Worm (Caenorhabditis elegans) whole organism, L1 larva: Measurements from ENCODE around the gene eif-3.L.

Experiments used
- C04F5.9 ChIP-seq: sonication (generic microtip); optimal IDR thresholded peaks from 2 replicates; lab custom pipeline; 2016; ENCODE audit warnings: missing genetic modification characterization, missing compliant biosample characterization
- C16A3.4 ChIP-seq: fragments of 150-350 bp; optimal IDR thresholded peaks from 2 replicates; lab custom pipeline; 2014; ENCODE audit warnings: missing biosample characterization, missing genetic modification characterization
- C34B4.2 ChIP-seq: sonication (generic microtip); optimal IDR thresholded peaks from 2 replicates; lab custom pipeline; 2017; ENCODE audit warnings: mild to moderate bottlenecking, missing genetic modification characterization, missing compliant biosample characterization
- aly-2 ChIP-seq: fragments of 150-350 bp; optimal IDR thresholded peaks from 2 replicates; lab custom pipeline; 2014; ENCODE audit warnings: missing biosample characterization, missing genetic modification characterization
- ama-1 ChIP-seq: fragments of 150-350 bp; optimal IDR thresholded peaks from 2 replicates; lab custom pipeline; 2014
- blmp-1 ChIP-seq: fragments of 150-350 bp; optimal IDR thresholded peaks from 2 replicates; lab custom pipeline; 2014; ENCODE audit warnings: missing biosample characterization, missing genetic modification characterization
- ceh-82 ChIP-seq, 3 experiments: fragments of 150-350 bp in 1 of 3; sonication (generic microtip) in 2 of 3; optimal IDR thresholded peaks; 2 replicates each; lab custom pipeline; 2014 to 2017; ENCODE audit warnings: missing biosample characterization in 3 of 3, missing genetic modification characterization in 3 of 3
- ceh-88 ChIP-seq: fragments of 200-800 bp; sonication (Bioruptor generic); IDR thresholded peaks from 2 replicates; pipeline ENCODE4 v1.3.6; 2022; ENCODE audit warnings: missing genetic modification characterization, missing compliant biosample characterization
- ces-1 ChIP-seq: fragments of 150-350 bp; optimal IDR thresholded peaks from 2 replicates; lab custom pipeline; 2014; ENCODE audit warnings: missing biosample characterization, missing genetic modification reagents, missing genetic modification characterization
- dsc-1 ChIP-seq: sonication (generic microtip); optimal IDR thresholded peaks from 2 replicates; lab custom pipeline; 2016; ENCODE audit warnings: mild to moderate bottlenecking, missing genetic modification characterization, missing compliant biosample characterization
- efl-1 ChIP-seq, 4 experiments: fragments of 150-350 bp; optimal IDR thresholded peaks in 3 of 4; peaks in 1 of 4; 1 replicate in 1 of 4; 2 replicates in 3 of 4; lab custom pipeline; 2014; ENCODE audit warnings: missing biosample characterization in 2 of 4, missing genetic modification characterization in 2 of 4, missing genetic modification reagents in 2 of 4
- egl-13 ChIP-seq: sonication (generic microtip); optimal IDR thresholded peaks from 2 replicates; lab custom pipeline; 2016; ENCODE audit warnings: missing genotype, missing genetic modification reagents, missing genetic modification characterization, missing compliant biosample characterization
- egl-27 ChIP-seq, 2 experiments: fragments of 150-350 bp in 1 of 2; sonication (generic microtip); optimal IDR thresholded peaks; 3 replicates each; lab custom pipeline; 2017 to 2018; ENCODE audit warnings: missing biosample characterization in 2 of 2, missing genetic modification characterization in 2 of 2, missing genetic modification reagents in 2 of 2
- elt-3 ChIP-seq, 6 experiments: fragments of 150-350 bp in 1 of 6; sonication (generic microtip); optimal IDR thresholded peaks; 2 replicates each; lab custom pipeline; 2017 to 2018; ENCODE audit warnings: missing biosample characterization in 6 of 6, missing genetic modification characterization in 6 of 6, inconsistent platforms in 1 of 6
- ets-5 ChIP-seq: fragments of 200-800 bp; sonication (Bioruptor generic); IDR thresholded peaks from 2 replicates; pipeline ENCODE4 v1.3.6; 2022; ENCODE audit warnings: missing genetic modification characterization, missing compliant biosample characterization
- fkh-10 ChIP-seq: sonication (generic microtip); optimal IDR thresholded peaks from 2 replicates; lab custom pipeline; 2017; ENCODE audit warnings: missing biosample characterization, missing genetic modification reagents, missing genetic modification characterization
- grh-1 ChIP-seq: fragments of 200-800 bp; sonication (Bioruptor generic); IDR thresholded peaks from 2 replicates; pipeline ENCODE4 v1.3.6; 2022; ENCODE audit warnings: missing genetic modification reagents, missing genetic modification characterization, missing compliant biosample characterization
- hlh-4 ChIP-seq: sonication (generic microtip); optimal IDR thresholded peaks from 2 replicates; lab custom pipeline; 2016; ENCODE audit warnings: mild to moderate bottlenecking, missing genetic modification characterization, missing compliant biosample characterization
- hpl-2 ChIP-seq: fragments of 150-350 bp; optimal IDR thresholded peaks from 2 replicates; lab custom pipeline; 2014; ENCODE audit warnings: missing biosample characterization, missing genetic modification reagents, missing genetic modification characterization
- jun-1 ChIP-seq: fragments of 150-350 bp; optimal IDR thresholded peaks from 2 replicates; lab custom pipeline; 2014; ENCODE audit warnings: missing biosample characterization, missing genetic modification reagents, missing genetic modification characterization
- lin-15B ChIP-seq: fragments of 150-350 bp; sonication (generic microtip); optimal IDR thresholded peaks from 3 replicates; lab custom pipeline; 2014; ENCODE audit warnings: missing biosample characterization, missing genetic modification characterization
- lin-35 ChIP-seq, 2 experiments: fragments of 150-350 bp; optimal IDR thresholded peaks; 2 replicates each; lab custom pipeline; 2014; ENCODE audit warnings: missing biosample characterization in 2 of 2, missing genetic modification characterization in 2 of 2, missing genetic modification reagents in 2 of 2
- lin-39 ChIP-seq: fragments of 150-350 bp; optimal IDR thresholded peaks from 2 replicates; lab custom pipeline; 2014; ENCODE audit warnings: missing biosample characterization, missing genetic modification reagents, missing genetic modification characterization
- lsy-2 ChIP-seq, 2 experiments: fragments of 150-350 bp; optimal IDR thresholded peaks; 2 replicates each; lab custom pipeline; 2014; ENCODE audit warnings: missing biosample characterization in 2 of 2, missing genetic modification characterization in 2 of 2
- mdl-1 ChIP-seq, 2 experiments: fragments of 150-350 bp; optimal IDR thresholded peaks; 2 replicates each; lab custom pipeline; 2014 to 2017; ENCODE audit warnings: missing biosample characterization in 2 of 2, missing genetic modification characterization in 2 of 2, inconsistent platforms in 1 of 2
- nhr-11 ChIP-seq: fragments of 150-350 bp; optimal IDR thresholded peaks from 2 replicates; lab custom pipeline; 2014; ENCODE audit warnings: missing biosample characterization, missing genetic modification characterization
- nhr-19 ChIP-seq: fragments of 200-800 bp; sonication (Bioruptor generic); conservative IDR thresholded peaks from 2 replicates; pipeline ENCODE4 v1.3.6; 2022; ENCODE audit warnings: missing genetic modification characterization, missing compliant biosample characterization
- nhr-20 ChIP-seq: sonication (generic microtip); optimal IDR thresholded peaks from 2 replicates; lab custom pipeline; 2016; ENCODE audit warnings: mild to moderate bottlenecking, missing genetic modification characterization, missing compliant biosample characterization
- nhr-237 ChIP-seq: fragments of 150-350 bp; optimal IDR thresholded peaks from 2 replicates; lab custom pipeline; 2014; ENCODE audit warnings: missing biosample characterization, missing genetic modification characterization
- nhr-28 ChIP-seq: fragments of 150-350 bp; optimal IDR thresholded peaks from 2 replicates; lab custom pipeline; 2014; ENCODE audit warnings: missing biosample characterization, missing genetic modification characterization
- nhr-47 ChIP-seq: sonication (generic microtip); optimal IDR thresholded peaks from 2 replicates; lab custom pipeline; 2016; ENCODE audit warnings: mild to moderate bottlenecking, missing genetic modification characterization, moderate library complexity, missing compliant biosample characterization
- nhr-71 ChIP-seq: sonication (generic microtip); optimal IDR thresholded peaks from 2 replicates; lab custom pipeline; 2016; ENCODE audit warnings: mild to moderate bottlenecking, missing genetic modification characterization, moderate library complexity, missing compliant biosample characterization
- nhr-77 ChIP-seq: fragments of 150-350 bp; optimal IDR thresholded peaks from 2 replicates; lab custom pipeline; 2014; ENCODE audit warnings: missing biosample characterization, missing genetic modification characterization
- nhr-90 ChIP-seq: sonication (generic microtip); optimal IDR thresholded peaks from 2 replicates; lab custom pipeline; 2016; ENCODE audit warnings: mild to moderate bottlenecking, missing genetic modification characterization, missing compliant biosample characterization; ENCODE audit not compliant: poor library complexity
- pag-3 ChIP-seq: sonication (generic microtip); optimal IDR thresholded peaks from 2 replicates; lab custom pipeline; 2017; ENCODE audit warnings: missing genetic modification characterization, mild to moderate bottlenecking, missing compliant biosample characterization, antibody characterized with exemption, borderline replicate concordance; ENCODE audit not compliant: insufficient read depth
- rnt-1 ChIP-seq: sonication (generic microtip); optimal IDR thresholded peaks from 2 replicates; lab custom pipeline; 2016; ENCODE audit warnings: mild to moderate bottlenecking, missing genetic modification characterization, moderate library complexity, missing compliant biosample characterization
- snpc-4 ChIP-seq: fragments of 150-350 bp; optimal IDR thresholded peaks from 2 replicates; lab custom pipeline; 2014; ENCODE audit warnings: missing biosample characterization, missing genetic modification characterization
- snu-23 ChIP-seq: sonication (generic microtip); optimal IDR thresholded peaks from 2 replicates; lab custom pipeline; 2016; ENCODE audit warnings: missing genetic modification characterization, missing compliant biosample characterization
- sup-37 ChIP-seq: fragments of 200-800 bp; sonication (Bioruptor generic); optimal IDR thresholded peaks from 2 replicates; lab custom pipeline; 2018; ENCODE audit warnings: mild to moderate bottlenecking, missing genetic modification characterization, missing compliant biosample characterization
- swsn-7 ChIP-seq: sonication (generic microtip); optimal IDR thresholded peaks from 2 replicates; lab custom pipeline; 2016; ENCODE audit warnings: missing genetic modification characterization, missing compliant biosample characterization
- tbx-2 ChIP-seq: sonication (generic microtip); optimal IDR thresholded peaks from 2 replicates; lab custom pipeline; 2016; ENCODE audit warnings: missing genetic modification characterization, missing compliant biosample characterization
- unc-130 ChIP-seq: fragments of 150-350 bp; optimal IDR thresholded peaks from 2 replicates; lab custom pipeline; 2017; ENCODE audit warnings: missing biosample characterization, missing genetic modification characterization, inconsistent platforms
- unc-62 ChIP-seq: fragments of 150-350 bp; optimal IDR thresholded peaks from 2 replicates; lab custom pipeline; 2014; ENCODE audit warnings: missing biosample characterization, missing genetic modification reagents, missing genetic modification characterization
- unc-86 ChIP-seq: sonication (generic microtip); optimal IDR thresholded peaks from 2 replicates; lab custom pipeline; 2016; ENCODE audit warnings: missing genetic modification characterization, missing compliant biosample characterization
- vab-15 ChIP-seq: sonication (generic microtip); optimal IDR thresholded peaks from 2 replicates; lab custom pipeline; 2017; ENCODE audit warnings: missing genotype, mild to moderate bottlenecking, missing genetic modification characterization, missing compliant biosample characterization
- xbp-1 ChIP-seq: sonication (generic microtip); optimal IDR thresholded peaks from 2 replicates; lab custom pipeline; 2016; ENCODE audit warnings: missing genetic modification characterization, missing compliant biosample characterization
- zag-1 ChIP-seq: fragments of 150-350 bp; optimal IDR thresholded peaks from 2 replicates; lab custom pipeline; 2014; ENCODE audit warnings: missing biosample characterization, missing genetic modification characterization
- ztf-11 ChIP-seq, 2 experiments: sonication (generic microtip); optimal IDR thresholded peaks; 2 replicates each; lab custom pipeline; 2016 to 2017; ENCODE audit warnings: missing genetic modification characterization in 2 of 2, missing biosample characterization in 1 of 2, missing compliant biosample characterization in 1 of 2
- ztf-4 ChIP-seq: fragments of 150-350 bp; optimal IDR thresholded peaks from 2 replicates; lab custom pipeline; 2014; ENCODE audit warnings: missing biosample characterization, missing genetic modification characterization

Gene eif-3.L

ce11 chrII:5607756-5608155 lies 14.5 kb downstream of the eif-3.L start, which contains the start of gene C17G10.7:
Gene C17G10.7 (minus strand): TSS chrII:5607856.
- TF ChIP-seq jun-1 (tag; lab: Kevin White, UChicago) (no peak), swsn-7 (tag; lab: Kevin White, UChicago) (no peak), C04F5.9 (no peak), blmp-1 (tag; lab: Kevin White, UChicago) (no peak), nhr-237 (tag; lab: Kevin White, UChicago) (no peak), nhr-19 (GFP tag; lab: Robert Waterston, UW) (no peak), hlh-4 (tag; lab: Kevin White, UChicago) (no peak), unc-62 (GFP tag; lab: Kevin White, UChicago) (no peak)

ce11 chrII:5605538-5605945 lies 16.7 kb downstream of the eif-3.L start:
- TF ChIP-seq efl-1 (optimal IDR thresholded peaks at IDR 0.05; lab: Kevin White, UChicago) (peak; percentile 11 to 38), efl-1 (GFP tag; optimal IDR thresholded peaks at IDR 0.05 in 1 of 2; lab: Kevin White, UChicago) (no peak), unc-130 (tag; lab: Kevin White, UChicago) (no peak), vab-15 (tag; lab: Kevin White, UChicago) (no peak), grh-1 (GFP tag; lab: Robert Waterston, UW) (peak; percentile 82), nhr-28 (tag; lab: Kevin White, UChicago) (no peak), ces-1 (GFP tag; lab: Kevin White, UChicago) (no peak), snu-23 (GFP tag; lab: Kevin White, UChicago) (peak; percentile 89), ceh-82 (tag; optimal IDR thresholded peaks at IDR 0.05; lab: Kevin White, UChicago) (peak in 2 of 3 experiments; percentile 1 to 4), ama-1 (no peak), jun-1 (tag; lab: Kevin White, UChicago) (peak; percentile 35), hpl-2 (no peak), nhr-20 (peak; percentile 93), dsc-1 (no peak), zag-1 (no peak), egl-13 (tag; lab: Kevin White, UChicago) (no peak), aly-2 (tag; lab: Kevin White, UChicago) (no peak), unc-86 (tag; lab: Kevin White, UChicago) (no peak), nhr-11 (tag; lab: Kevin White, UChicago) (no peak), nhr-19 (GFP tag; lab: Robert Waterston, UW) (peak; percentile 65), nhr-47 (peak; percentile 55), tbx-2 (tag; lab: Kevin White, UChicago) (peak; percentile 74), hlh-4 (tag; lab: Kevin White, UChicago) (no peak), xbp-1 (tag; lab: Kevin White, UChicago) (peak; percentile 13), nhr-71 (peak; percentile 87), snpc-4 (tag; lab: Kevin White, UChicago) (peak; percentile 3), C04F5.9 (no peak), mdl-1 (tag; optimal IDR thresholded peaks at IDR 0.05; lab: Kevin White, UChicago) (peak in 1 of 2 experiments; percentile 20), pag-3 (tag; lab: Kevin White, UChicago) (no peak), lin-35 (GFP tag; optimal IDR thresholded peaks at IDR 0.05; lab: Kevin White, UChicago) (peak in 1 of 2 experiments; percentile 66), swsn-7 (tag; lab: Kevin White, UChicago) (no peak), egl-27 (tag; optimal IDR thresholded peaks at IDR 0.05; lab: Kevin White, UChicago) (peak in 1 of 2 experiments; percentile 66), lin-15B (tag; lab: Kevin White, UChicago) (no peak), sup-37 (GFP tag; lab: Kevin White, UChicago) (no peak), nhr-77 (tag; lab: Kevin White, UChicago) (no peak), ets-5 (GFP tag; lab: Robert Waterston, UW) (no peak), ceh-88 (no peak), C34B4.2 (tag; lab: Kevin White, UChicago) (no peak), ztf-4 (tag; lab: Kevin White, UChicago) (peak; percentile 57), C16A3.4 (tag; lab: Kevin White, UChicago) (peak; percentile 56), lsy-2 (tag; optimal IDR thresholded peaks at IDR 0.05; lab: Kevin White, UChicago) (peak; percentile 31 to 72), ztf-11 (tag; optimal IDR thresholded peaks at IDR 0.05; lab: Kevin White, UChicago) (no peak), fkh-10 (GFP tag; lab: Kevin White, UChicago) (no peak), rnt-1 (no peak), elt-3 (tag; optimal IDR thresholded peaks at IDR 0.05; lab: Kevin White, UChicago) (peak; percentile 76 to 99 (median 89)), lin-39 (tag; lab: Kevin White, UChicago) (no peak), nhr-237 (tag; lab: Kevin White, UChicago) (peak; percentile 31), nhr-90 (peak; percentile 72)
